Worm (Caenorhabditis elegans): ENCODE data around the gene ctr-9.

Gene ctr-9

DNA sequence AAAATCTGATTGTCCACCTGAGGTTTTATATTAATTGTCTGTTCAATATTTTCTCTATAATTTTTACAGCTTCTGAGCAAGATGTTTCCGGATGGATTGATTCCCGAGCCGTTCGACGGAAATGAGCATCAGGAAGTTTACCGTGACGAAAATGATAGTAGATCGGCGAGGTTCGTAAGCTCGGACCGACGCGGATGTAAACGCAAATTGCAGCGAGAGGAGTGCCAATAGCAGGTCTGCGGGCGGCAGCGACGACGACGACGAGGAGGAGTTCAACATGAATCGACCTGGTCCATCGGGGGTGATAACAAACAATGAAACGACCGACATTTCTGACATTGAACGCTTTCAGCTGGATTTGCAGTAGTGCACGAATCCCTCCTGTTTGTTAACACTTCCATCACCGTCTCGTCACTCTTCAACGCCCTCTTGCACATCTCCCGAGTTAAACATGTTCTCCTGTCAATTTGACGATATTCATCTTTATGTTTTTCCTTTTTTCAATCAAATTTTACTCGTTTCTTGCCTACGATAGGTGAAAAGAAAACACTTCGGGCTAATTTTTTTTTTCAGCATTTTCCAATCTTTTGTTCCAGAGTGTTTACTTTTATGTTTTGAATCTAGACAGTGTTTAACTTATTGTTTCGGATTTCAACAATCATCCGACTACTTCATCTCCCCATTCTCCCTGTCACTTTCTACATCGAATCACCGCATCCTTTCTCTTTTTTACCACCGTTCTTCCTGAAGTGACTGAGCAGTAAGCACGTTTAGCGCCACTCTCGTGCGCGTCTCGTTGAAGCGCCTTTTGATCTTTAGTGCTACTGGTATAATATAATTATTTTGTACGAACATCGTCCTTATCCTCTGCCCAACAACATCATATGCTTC lies 29.1 kb upstream of the ctr-9 start:
- TF ChIP-seq blmp-1 (tag; optimal IDR thresholded peaks at IDR 0.05): peak; percentile 12
- TF ChIP-seq nhr-76 (tag; optimal IDR thresholded peaks at IDR 0.05): no peak

DNA sequence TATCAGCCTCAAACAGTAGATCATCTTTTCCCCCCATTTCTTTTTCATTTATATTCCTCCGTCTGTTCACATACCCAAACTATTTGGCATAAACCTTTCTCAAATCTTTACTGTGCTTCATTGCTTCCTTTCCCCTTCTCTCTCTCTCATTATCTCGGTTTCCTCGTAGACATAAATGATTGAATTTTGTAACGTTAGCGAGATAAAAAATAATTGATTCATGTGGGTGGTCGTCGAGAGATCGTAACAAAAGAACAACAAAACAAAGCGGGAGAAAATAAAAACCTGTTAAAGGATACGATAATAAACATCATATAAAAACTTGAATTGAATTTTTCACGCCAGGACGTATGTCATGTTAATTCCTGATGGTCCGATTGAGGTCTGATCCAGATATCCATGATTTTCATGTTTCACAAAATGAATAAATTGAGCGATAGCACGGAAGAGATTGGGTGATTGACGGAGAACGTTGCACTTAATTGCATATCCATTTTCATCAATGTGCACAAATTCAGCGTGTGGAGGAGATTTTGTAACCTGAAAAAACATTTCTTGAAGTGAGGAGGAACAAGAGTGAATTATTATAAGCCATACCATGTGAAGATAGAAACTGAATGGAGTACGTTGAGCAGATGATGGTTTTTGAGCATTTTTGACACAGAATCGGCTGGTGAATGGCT lies 28.3 kb upstream of the ctr-9 start:
- peak; percentile 17 for TF ChIP-seq aly-2 (tag; optimal IDR thresholded peaks at IDR 0.05)
- no peak for TF ChIP-seq tlp-1 (tag; optimal IDR thresholded peaks at IDR 0.05)
- peak; percentile 12 for TF ChIP-seq nhr-71 (tag; optimal IDR thresholded peaks at IDR 0.05)
- no peak for TF ChIP-seq efl-1 (optimal IDR thresholded peaks at IDR 0.05)
- TF ChIP-seq efl-1 (GFP tag; optimal IDR thresholded peaks at IDR 0.05 in 1 of 2): peak in 1 of 2 experiments; percentile 88
- no peak for TF ChIP-seq lin-15B (tag; optimal IDR thresholded peaks at IDR 0.05)
- peak; percentile 11 for TF ChIP-seq blmp-1 (tag; optimal IDR thresholded peaks at IDR 0.05)

DNA sequence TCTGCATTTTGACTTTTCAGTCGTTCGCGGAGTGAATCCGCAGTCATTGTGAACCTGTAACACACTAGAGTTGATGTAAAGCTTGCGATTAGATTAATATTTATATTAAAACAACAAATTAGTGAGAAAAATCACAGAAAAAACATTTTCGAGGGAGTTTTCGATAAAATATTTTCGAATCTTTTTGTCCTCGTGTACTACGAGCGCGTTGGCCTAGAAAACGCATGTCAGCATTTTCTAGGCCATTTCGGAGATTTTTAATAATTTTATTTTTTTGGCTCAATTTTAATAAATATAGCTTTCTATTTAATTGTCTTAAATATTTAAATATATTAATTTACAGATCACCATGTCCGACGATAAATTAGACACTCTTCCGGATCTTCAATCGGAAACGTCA lies 25.8 kb upstream of the ctr-9 start, which contains the start of gene B0464.9:
Gene B0464.9, plus strand, starts transcription at position 344 of the 400 bp plus-strand sequence.
- TF ChIP-seq swsn-7 (tag; optimal IDR thresholded peaks at IDR 0.05): peak; percentile 73
- peak in 1 of 2 experiments; percentile 87 for TF ChIP-seq ztf-11 (tag; optimal IDR thresholded peaks at IDR 0.05)
- TF ChIP-seq jun-1 (tag; optimal IDR thresholded peaks at IDR 0.05): no peak
- TF ChIP-seq pqm-1 (tag; optimal IDR thresholded peaks at IDR 0.05): no peak
- no peak for TF ChIP-seq sptf-1 (tag; optimal IDR thresholded peaks at IDR 0.05)
- TF ChIP-seq isw-1 (GFP tag; IDR thresholded peaks at IDR 0.05): peak; percentile 46
- peak; percentile 31 to 66 (median 52) for TF ChIP-seq ceh-82 (tag; optimal IDR thresholded peaks at IDR 0.05)
- TF ChIP-seq mep-1 (tag; optimal IDR thresholded peaks at IDR 0.05): peak; percentile 74
- peak; percentile 78 for TF ChIP-seq dsc-1 (tag; optimal IDR thresholded peaks at IDR 0.05)
- peak; percentile 74 for TF ChIP-seq xbp-1 (tag; optimal IDR thresholded peaks at IDR 0.05)
- TF ChIP-seq ces-1 (GFP tag; optimal IDR thresholded peaks at IDR 0.05): no peak
- TF ChIP-seq nhr-84 (tag; optimal IDR thresholded peaks at IDR 0.05): no peak
- peak; percentile 47 for TF ChIP-seq Y116A8C.19 (tag; optimal IDR thresholded peaks at IDR 0.05; ENCODE audit: borderline replicate concordance)
- TF ChIP-seq rnt-1 (tag; optimal IDR thresholded peaks at IDR 0.05): peak; percentile 95
- TF ChIP-seq hlh-4 (tag; optimal IDR thresholded peaks at IDR 0.05): peak; percentile 34
- peak; percentile 90 for TF ChIP-seq irx-1 (tag; optimal IDR thresholded peaks at IDR 0.05)
- peak; percentile 51 for TF ChIP-seq blmp-1 (tag; optimal IDR thresholded peaks at IDR 0.05)
- no peak for TF ChIP-seq ztf-4 (tag; optimal IDR thresholded peaks at IDR 0.05)
- peak; percentile 79 for TF ChIP-seq C04F5.9 (tag; optimal IDR thresholded peaks at IDR 0.05)
- TF ChIP-seq C34B4.2 (tag; optimal IDR thresholded peaks at IDR 0.05): no peak
- no peak for TF ChIP-seq fos-1 (tag; optimal IDR thresholded peaks at IDR 0.05)
- TF ChIP-seq mdl-1 (tag; optimal IDR thresholded peaks at IDR 0.05): no peak
- no peak for TF ChIP-seq vab-15 (tag; optimal IDR thresholded peaks at IDR 0.05)
- TF ChIP-seq fkh-10 (GFP tag; optimal IDR thresholded peaks at IDR 0.05): no peak
- no peak for TF ChIP-seq nhr-28 (tag; optimal IDR thresholded peaks at IDR 0.05)
- TF ChIP-seq nhr-85 (tag): peak; percentile 94
- TF ChIP-seq lin-39 (tag; optimal IDR thresholded peaks at IDR 0.05): peak; percentile 5
- TF ChIP-seq nhr-90 (tag; optimal IDR thresholded peaks at IDR 0.05; ENCODE audit: poor library complexity): peak; percentile 88
- peak; percentile 90 for TF ChIP-seq lir-3 (tag; optimal IDR thresholded peaks at IDR 0.05; ENCODE audit: poor library complexity)
- peak; percentile 36 for TF ChIP-seq skn-1 (tag; optimal IDR thresholded peaks at IDR 0.05)
- peak; percentile 72 for TF ChIP-seq snu-23 (GFP tag; optimal IDR thresholded peaks at IDR 0.05)
- peak; percentile 83 for TF ChIP-seq nhr-47 (tag; optimal IDR thresholded peaks at IDR 0.05)
- peak; percentile 74 for TF ChIP-seq nhr-20 (tag; optimal IDR thresholded peaks at IDR 0.05)
- no peak for TF ChIP-seq nhr-11 (tag; optimal IDR thresholded peaks at IDR 0.05)
- no peak for TF ChIP-seq mef-2 (tag; optimal IDR thresholded peaks at IDR 0.05)
- no peak for TF ChIP-seq zag-1 (tag; optimal IDR thresholded peaks at IDR 0.05)
- TF ChIP-seq unc-62 (GFP tag; optimal IDR thresholded peaks at IDR 0.05): no peak
- peak; percentile 55 to 61 for TF ChIP-seq lin-35 (GFP tag; optimal IDR thresholded peaks at IDR 0.05)
- peak; percentile 48 for TF ChIP-seq unc-86 (tag; optimal IDR thresholded peaks at IDR 0.05)
- no peak for TF ChIP-seq nhr-76 (tag; optimal IDR thresholded peaks at IDR 0.05)
- peak; percentile 70 for TF ChIP-seq lin-14 (GFP tag; optimal IDR thresholded peaks at IDR 0.05)
